Fruit fly (Drosophila melanogaster) whole organism: Measurements from ENCODE around the gene CG10863.

Experiments used
- CG8478 ChIP-seq: fragments of >200 bp; optimal IDR thresholded peaks from 2 replicates; lab custom pipeline; 2018; ENCODE audit warnings: inconsistent platforms
- EcR ChIP-seq, 2 experiments: fragments of >200 bp; optimal IDR thresholded peaks; 2 replicates each; lab custom pipeline; 2017; ENCODE audit warnings: missing biosample characterization in 2 of 2, missing genetic modification characterization in 2 of 2, missing genetic modification reagents in 2 of 2
- pan ChIP-seq: fragments of >200 bp; optimal IDR thresholded peaks from 2 replicates; lab custom pipeline; 2017
- psq ChIP-seq: fragments of >200 bp; optimal IDR thresholded peaks from 2 replicates; lab custom pipeline; 2017
- usp ChIP-seq: fragments of >200 bp; optimal IDR thresholded peaks from 2 replicates; lab custom pipeline; 2017; ENCODE audit warnings: missing biosample characterization, missing genetic modification characterization, mixed read lengths

- no peak for TF ChIP-seq usp (GFP tag; lab: Kevin White, UChicago)
- TF ChIP-seq pan, result no peak
- no peak for TF ChIP-seq CG8478 (lab: Kevin White, UChicago)
- TF ChIP-seq psq (lab: Kevin White, UChicago), result no peak
- no peak for TF ChIP-seq EcR (GFP tag; optimal IDR thresholded peaks at IDR 0.05; lab: Kevin White, UChicago)
These were observed 22.4 kb upstream of the CG10863 start, which contains the start of gene CG12605 for dm6 chr3L:3964671-3965070.
